Worm (Caenorhabditis elegans): ENCODE data around the gene Y62F5A.9.

Y62F5A.9 gene

DNA sequence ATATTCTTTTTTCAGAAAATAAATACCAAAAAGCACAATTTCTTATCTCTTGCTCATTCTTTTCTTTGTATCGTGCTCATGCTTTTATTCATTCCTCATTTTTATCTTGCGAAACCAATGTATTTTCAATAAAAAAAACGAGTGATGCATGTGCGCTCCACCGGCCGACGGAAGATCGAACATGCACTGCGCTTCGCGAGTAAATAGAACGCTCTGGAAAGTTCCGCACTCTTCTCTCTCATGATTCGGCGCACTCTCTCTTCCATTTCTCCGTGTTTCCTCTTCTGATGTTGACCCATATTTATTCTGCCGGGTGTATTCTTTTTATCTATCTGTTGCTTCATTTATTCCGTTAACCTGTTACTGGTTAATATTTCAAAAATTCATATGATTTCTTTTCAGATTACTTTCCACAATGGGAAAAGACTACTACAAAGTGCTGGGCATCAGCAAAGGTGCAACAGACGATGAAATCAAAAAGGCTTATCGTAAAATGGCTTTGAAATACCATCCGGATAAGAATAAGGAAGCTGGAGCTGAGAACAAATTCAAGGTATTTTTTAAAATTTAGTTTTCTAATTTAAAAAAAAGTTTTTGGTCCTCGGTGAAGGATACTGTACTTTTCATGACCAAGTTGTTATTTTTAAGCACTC, 6.8 kb upstream of the Y62F5A.9 start, which contains the start of gene dnj-13:
TSS of gene dnj-13 (plus strand) at position 403 of the 653 bp plus-strand sequence.
- peak; percentile 82 for TF ChIP-seq unc-55 (GFP tag; optimal IDR thresholded peaks at IDR 0.05)
- no peak for TF ChIP-seq sox-2 (GFP tag; IDR thresholded peaks at IDR 0.05)
- peak; percentile 83 for TF ChIP-seq hlh-30 (tag; optimal IDR thresholded peaks at IDR 0.05; ENCODE audit: insufficient read depth)
- peak; percentile 61 for TF ChIP-seq pax-1 (tag; optimal IDR thresholded peaks at IDR 0.05)
- peak; percentile 59 for TF ChIP-seq ceh-30 (tag; optimal IDR thresholded peaks at IDR 0.05)
- TF ChIP-seq unc-3 (GFP tag; conservative IDR thresholded peaks at IDR 0.05) = no peak; the same call in 1 of the 2 replicates
- TF ChIP-seq unc-3 (tag; optimal IDR thresholded peaks at IDR 0.05) = no peak
- TF ChIP-seq hlh-15 (tag; optimal IDR thresholded peaks at IDR 0.05) = no peak
- no peak for TF ChIP-seq fkh-10 (GFP tag; optimal IDR thresholded peaks at IDR 0.05)
- no peak for TF ChIP-seq ceh-6 (GFP tag; optimal IDR thresholded peaks at IDR 0.05)
- TF ChIP-seq npax-4 (tag; optimal IDR thresholded peaks at IDR 0.05) = no peak
- TF ChIP-seq sox-4 (tag; optimal IDR thresholded peaks at IDR 0.05) = no peak
- TF ChIP-seq odd-2 (tag; optimal IDR thresholded peaks at IDR 0.05) = no peak
- no peak for TF ChIP-seq mec-3 (tag; optimal IDR thresholded peaks at IDR 0.05; ENCODE audit: borderline replicate concordance)
- no peak for TF ChIP-seq K09A11.1 (tag; optimal IDR thresholded peaks at IDR 0.05; ENCODE audit: insufficient read depth)
- peak; percentile 33 for TF ChIP-seq ets-4 (tag; optimal IDR thresholded peaks at IDR 0.05)
- TF ChIP-seq dve-1 (tag; optimal IDR thresholded peaks at IDR 0.05) = peak; percentile 29
- no peak for TF ChIP-seq elt-4 (tag; optimal IDR thresholded peaks at IDR 0.05)
- no peak for TF ChIP-seq T23F11.4 (GFP tag; optimal IDR thresholded peaks at IDR 0.05)
- TF ChIP-seq ceh-34 (tag; optimal IDR thresholded peaks at IDR 0.05) = peak; percentile 86
- TF ChIP-seq rnt-1 (tag; optimal IDR thresholded peaks at IDR 0.05) = peak; percentile 77
- peak; percentile 4 for TF ChIP-seq ceh-14 (tag; optimal IDR thresholded peaks at IDR 0.05)
- TF ChIP-seq ahr-1 (tag; optimal IDR thresholded peaks at IDR 0.05) = no peak
- TF ChIP-seq zip-5 (tag; optimal IDR thresholded peaks at IDR 0.05) = no peak
- no peak for TF ChIP-seq dmd-4 (tag; optimal IDR thresholded peaks at IDR 0.05; ENCODE audit: borderline replicate concordance)
- no peak for TF ChIP-seq hlh-6 (tag; optimal IDR thresholded peaks at IDR 0.05)
- peak; percentile 49 for TF ChIP-seq ceh-2 (tag; optimal IDR thresholded peaks at IDR 0.05)
- no peak for TF ChIP-seq C38D4.7 (GFP tag; optimal IDR thresholded peaks at IDR 0.05)
- no peak for TF ChIP-seq che-1 (tag; optimal IDR thresholded peaks at IDR 0.05)
- no peak for TF ChIP-seq lin-11 (tag; optimal IDR thresholded peaks at IDR 0.05)
- TF ChIP-seq ztf-16 (tag; optimal IDR thresholded peaks at IDR 0.05) = peak; percentile 3
- peak; percentile 93 for TF ChIP-seq ref-2 (tag; optimal IDR thresholded peaks at IDR 0.05)
- peak; percentile 3 for TF ChIP-seq ceh-22 (tag; optimal IDR thresholded peaks at IDR 0.05)
- peak; percentile 51 for TF ChIP-seq gmeb-2 (tag; optimal IDR thresholded peaks at IDR 0.05)
- no peak for TF ChIP-seq pag-3 (tag; optimal IDR thresholded peaks at IDR 0.05; ENCODE audit: borderline replicate concordance)
- peak; percentile 85 for TF ChIP-seq ceh-18 (tag; optimal IDR thresholded peaks at IDR 0.05)
- no peak for TF ChIP-seq nhr-232 (tag; optimal IDR thresholded peaks at IDR 0.05)
- peak; percentile 15 for TF ChIP-seq tbx-7 (tag; optimal IDR thresholded peaks at IDR 0.05)
- TF ChIP-seq syd-9 (tag; optimal IDR thresholded peaks at IDR 0.05) = peak; percentile 71
- peak; percentile 60 for TF ChIP-seq C08G9.2 (tag; optimal IDR thresholded peaks at IDR 0.05)
- TF ChIP-seq ttx-3 (tag; optimal IDR thresholded peaks at IDR 0.05) = no peak
- TF ChIP-seq tbx-2 (tag; optimal IDR thresholded peaks at IDR 0.05) = peak; percentile 79
- peak; percentile 47 for TF ChIP-seq pros-1 (tag; optimal IDR thresholded peaks at IDR 0.05)
- TF ChIP-seq ceh-19 (GFP tag; optimal IDR thresholded peaks at IDR 0.05) = peak; percentile 30
- peak; percentile 55 for TF ChIP-seq sdc-2 (tag; optimal IDR thresholded peaks at IDR 0.05)
- peak; percentile 27 for TF ChIP-seq ama-1 (optimal IDR thresholded peaks at IDR 0.05)
- TF ChIP-seq ceh-24 (tag; optimal IDR thresholded peaks at IDR 0.05) = no peak
- TF ChIP-seq pha-4 (tag; optimal IDR thresholded peaks at IDR 0.05) = no peak
- TF ChIP-seq madf-2 (tag; optimal IDR thresholded peaks at IDR 0.05) = peak; percentile 65
- peak; percentile 36 for TF ChIP-seq hlh-8 (tag; optimal IDR thresholded peaks at IDR 0.05)
- TF ChIP-seq lim-6 (tag; optimal IDR thresholded peaks at IDR 0.05) = no peak
- no peak for TF ChIP-seq fkh-6 (tag; optimal IDR thresholded peaks at IDR 0.05)
- no peak for TF ChIP-seq pat-9 (tag; optimal IDR thresholded peaks at IDR 0.05)
